Worm (Caenorhabditis elegans): ENCODE results near the gene Y54G2A.37.

Gene Y54G2A.37

ce11 chrIV:2819633-2820032 is 875 bp upstream of the Y54G2A.37 start, which contains the start of gene Y54G2A.13:
Gene Y54G2A.13 (minus strand): TSS chrIV:2819733.
- TF ChIP-seq grh-1 (GFP tag; IDR thresholded peaks at IDR 0.05) (no peak), lir-3 (tag; optimal IDR thresholded peaks at IDR 0.05; ENCODE audit: poor library complexity) (no peak), elt-3 (tag; optimal IDR thresholded peaks at IDR 0.05) (no peak), ztf-4 (tag; optimal IDR thresholded peaks at IDR 0.05) (no peak), efl-1 (optimal IDR thresholded peaks at IDR 0.05) (no peak), efl-1 (GFP tag; optimal IDR thresholded peaks at IDR 0.05 in 1 of 2) (no peak), lin-15B (tag; optimal IDR thresholded peaks at IDR 0.05) (no peak), sptf-1 (tag; optimal IDR thresholded peaks at IDR 0.05) (no peak), snu-23 (GFP tag; optimal IDR thresholded peaks at IDR 0.05) (no peak), hlh-4 (tag; optimal IDR thresholded peaks at IDR 0.05) (no peak), mef-2 (tag; optimal IDR thresholded peaks at IDR 0.05) (no peak), unc-30 (tag; optimal IDR thresholded peaks at IDR 0.05) (no peak), swsn-7 (tag; optimal IDR thresholded peaks at IDR 0.05) (no peak)

ce11 chrIV:2823446-2823845 is 2.9 kb downstream of the Y54G2A.37 start, which contains the start of gene clec-80:
Gene clec-80 (plus strand): TSS chrIV:2823746.
- TF ChIP-seq sox-4 (tag; optimal IDR thresholded peaks at IDR 0.05): no peak
- TF ChIP-seq lin-15B (tag; optimal IDR thresholded peaks at IDR 0.05): no peak
- TF ChIP-seq zip-4 (GFP tag; optimal IDR thresholded peaks at IDR 0.05): no peak
- TF ChIP-seq ama-1 (optimal IDR thresholded peaks at IDR 0.05): no peak
- TF ChIP-seq isw-1 (GFP tag; IDR thresholded peaks at IDR 0.05): no peak
- TF ChIP-seq elt-2 (tag; optimal IDR thresholded peaks at IDR 0.05): no peak
- no peak for TF ChIP-seq unc-130 (tag; optimal IDR thresholded peaks at IDR 0.05)
- TF ChIP-seq ces-1 (GFP tag; optimal IDR thresholded peaks at IDR 0.05): no peak
- TF ChIP-seq fos-1 (tag; optimal IDR thresholded peaks at IDR 0.05): no peak
- TF ChIP-seq fkh-10 (GFP tag; optimal IDR thresholded peaks at IDR 0.05): no peak
- no peak for TF ChIP-seq lin-13 (GFP tag; optimal IDR thresholded peaks at IDR 0.05)
- TF ChIP-seq tbx-2 (tag; optimal IDR thresholded peaks at IDR 0.05): no peak
- TF ChIP-seq nhr-47 (tag; optimal IDR thresholded peaks at IDR 0.05): no peak
- no peak for TF ChIP-seq elt-3 (tag; optimal IDR thresholded peaks at IDR 0.05)
- TF ChIP-seq swsn-7 (tag; optimal IDR thresholded peaks at IDR 0.05): no peak
- TF ChIP-seq lir-3 (tag; optimal IDR thresholded peaks at IDR 0.05; ENCODE audit: poor library complexity): no peak
- TF ChIP-seq pax-3 (tag; optimal IDR thresholded peaks at IDR 0.05): no peak
- no peak for TF ChIP-seq C04F5.9 (tag; optimal IDR thresholded peaks at IDR 0.05)
- TF ChIP-seq ceh-8 (GFP tag; optimal IDR thresholded peaks at IDR 0.05): no peak

- TF ChIP-seq grh-1 (GFP tag; IDR thresholded peaks at IDR 0.05): no peak
- TF ChIP-seq ceh-63 (GFP tag; optimal IDR thresholded peaks at IDR 0.05): no peak
- TF ChIP-seq mab-9 (GFP tag; IDR thresholded peaks at IDR 0.05): no peak
- peak; percentile 49 for TF ChIP-seq snpc-4 (tag; optimal IDR thresholded peaks at IDR 0.05)
- no peak for TF ChIP-seq fkh-8 (tag; optimal IDR thresholded peaks at IDR 0.05)
- no peak for TF ChIP-seq jun-1 (tag; optimal IDR thresholded peaks at IDR 0.05)
- no peak for TF ChIP-seq sup-37 (GFP tag; optimal IDR thresholded peaks at IDR 0.05)
- no peak for TF ChIP-seq nhr-90 (tag; optimal IDR thresholded peaks at IDR 0.05; ENCODE audit: poor library complexity)
Observed at ce11 chrIV:2825460-2826103, 5.1 kb downstream of the Y54G2A.37 start.

ce11 chrIV:2826335-2826734 is 5.8 kb downstream of the Y54G2A.37 start:
- TF ChIP-seq unc-30 (tag; optimal IDR thresholded peaks at IDR 0.05): no peak
- TF ChIP-seq hlh-4 (tag; optimal IDR thresholded peaks at IDR 0.05): no peak
- no peak for TF ChIP-seq snpc-4 (tag; optimal IDR thresholded peaks at IDR 0.05)
- no peak for TF ChIP-seq mep-1 (tag; optimal IDR thresholded peaks at IDR 0.05)
- no peak for TF ChIP-seq pqm-1 (tag; optimal IDR thresholded peaks at IDR 0.05)
- peak; percentile 85 for TF ChIP-seq alr-1 (tag; optimal IDR thresholded peaks at IDR 0.05; ENCODE audit: borderline replicate concordance)

Measured in whole organism, L1 larva.